Fruit fly (Drosophila melanogaster): ENCODE measurements around the gene CG9259.
A peak's percentile ranks its signal among the peaks of the same experiment; 100 is the strongest.

The CG9259 gene

dm6 chr2L:21071435-21071834 is 17.7 kb upstream of the CG9259 start, which contains the start of gene CG9265:
Gene CG9265 (minus strand): TSS chr2L:21071502.
- TF ChIP-seq CG11560 (tag; IDR thresholded peaks at IDR 0.05) (no peak), prd (optimal IDR thresholded peaks at IDR 0.05) (no peak), prd (GFP tag; IDR thresholded peaks at IDR 0.05) (no peak), ind (GFP tag; optimal IDR thresholded peaks at IDR 0.05) (peak; percentile 16), otp (GFP tag; IDR thresholded peaks at IDR 0.05) (no peak), dm (GFP tag; optimal IDR thresholded peaks at IDR 0.05) (no peak), CG12071 (GFP tag; optimal IDR thresholded peaks at IDR 0.05) (no peak), CG3838 (GFP tag; optimal IDR thresholded peaks at IDR 0.05) (no peak), ftz-f1 (GFP tag; optimal IDR thresholded peaks at IDR 0.05) (no peak), dmrt99B (tag; optimal IDR thresholded peaks at IDR 0.05) (no peak), CG9727 (GFP tag; optimal IDR thresholded peaks at IDR 0.05) (no peak), CG10366 (GFP tag; IDR thresholded peaks at IDR 0.05) (no peak), lilli (GFP tag; optimal IDR thresholded peaks at IDR 0.05) (peak; percentile 9), CG9609 (GFP tag; optimal IDR thresholded peaks at IDR 0.05) (no peak), Hr51 (GFP tag; optimal IDR thresholded peaks at IDR 0.05) (peak in 1 of 2 experiments; percentile 3), CG15479 (GFP tag; optimal IDR thresholded peaks at IDR 0.05) (no peak), mld (GFP tag; IDR thresholded peaks at IDR 0.05; ENCODE audit: partially characterized antibody) (no peak), Doc3 (GFP tag; IDR thresholded peaks at IDR 0.05; ENCODE audit: partially characterized antibody) (no peak), twi (tag; optimal IDR thresholded peaks at IDR 0.05) (no peak), pho (GFP tag; optimal IDR thresholded peaks at IDR 0.05) (no peak), grau (tag; optimal IDR thresholded peaks at IDR 0.05) (peak; percentile 68), kah (GFP tag; optimal IDR thresholded peaks at IDR 0.05) (no peak), CG8765 (GFP tag; IDR thresholded peaks at IDR 0.05) (no peak), CG10321 (GFP tag; IDR thresholded peaks at IDR 0.05) (no peak), ara (GFP tag; IDR thresholded peaks at IDR 0.05) (no peak), Hsf (GFP tag; optimal IDR thresholded peaks at IDR 0.05) (no peak), bbx (GFP tag; IDR thresholded peaks at IDR 0.05; ENCODE audit: partially characterized antibody) (no peak), D19B (GFP tag; optimal IDR thresholded peaks at IDR 0.05) (no peak), lab (GFP tag; optimal IDR thresholded peaks at IDR 0.05) (no peak), mam (GFP tag; optimal IDR thresholded peaks at IDR 0.05) (peak; percentile 22), CG9437 (GFP tag; optimal IDR thresholded peaks at IDR 0.05) (no peak), Bteb2 (GFP tag; optimal IDR thresholded peaks at IDR 0.05) (no peak), fru (optimal IDR thresholded peaks at IDR 0.05) (no peak), kni (GFP tag; optimal IDR thresholded peaks at IDR 0.05) (no peak), pzg (GFP tag; optimal IDR thresholded peaks at IDR 0.05) (peak; percentile 21), crp (GFP tag; optimal IDR thresholded peaks at IDR 0.05) (peak in 1 of 2 experiments; percentile 52), chif (GFP tag; optimal IDR thresholded peaks at IDR 0.05) (no peak), Chrac-16 (GFP tag; optimal IDR thresholded peaks at IDR 0.05) (no peak), CG7786 (GFP tag; optimal IDR thresholded peaks at IDR 0.05) (no peak), Optix (GFP tag; IDR thresholded peaks at IDR 0.05) (no peak), tna (GFP tag; IDR thresholded peaks at IDR 0.05; ENCODE audit: partially characterized antibody) (no peak), CkIIα-i1 (GFP tag; IDR thresholded peaks at IDR 0.05) (no peak), slbo (GFP tag; IDR thresholded peaks at IDR 0.05) (peak; percentile 62), Camta (GFP tag; optimal IDR thresholded peaks at IDR 0.05) (no peak), Myb (GFP tag; optimal IDR thresholded peaks at IDR 0.05) (peak; percentile 20), CG9932 (GFP tag; IDR thresholded peaks at IDR 0.05) (peak; percentile 36; the same call in 1 of the 2 replicates), CG6854 (GFP tag; optimal IDR thresholded peaks at IDR 0.05) (no peak), CG6813 (GFP tag; optimal IDR thresholded peaks at IDR 0.05) (no peak), Hey (tag; optimal IDR thresholded peaks at IDR 0.05) (no peak), MESR4 (GFP tag; optimal IDR thresholded peaks at IDR 0.05) (no peak), CG17802 (tag; optimal IDR thresholded peaks at IDR 0.05) (no peak), CG4617 (GFP tag; optimal IDR thresholded peaks at IDR 0.05; ENCODE audit: borderline replicate concordance) (no peak)

All from whole organism, embryonic.